Worm (Caenorhabditis elegans): ENCODE results near the gene T13H5.8.

The T13H5.8 gene

DNA sequence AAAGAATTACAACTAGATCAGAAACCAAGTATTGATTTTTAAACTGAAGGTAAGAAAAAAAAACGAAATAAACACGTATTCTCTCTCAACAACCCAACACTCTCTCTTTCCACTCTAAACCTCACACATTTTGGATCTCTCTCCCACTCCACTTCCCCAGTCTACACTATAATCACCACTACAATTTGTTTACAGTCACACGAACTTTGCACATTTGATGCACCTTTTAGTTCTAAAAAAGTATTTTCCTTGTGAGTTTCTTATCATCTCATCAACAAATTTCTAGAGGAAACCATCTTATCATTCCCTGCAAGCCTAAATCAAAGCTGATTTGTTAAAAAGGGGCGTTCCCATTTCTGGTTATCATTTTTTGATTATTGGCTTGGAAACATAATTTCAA, 33.8 kb upstream of the T13H5.8 start:
- TF ChIP-seq nhr-102 (tag; optimal IDR thresholded peaks at IDR 0.05) (peak; percentile 18), pqm-1 (tag; optimal IDR thresholded peaks at IDR 0.05) (peak; percentile 56), dmd-6 (GFP tag; IDR thresholded peaks at IDR 0.05) (peak; percentile 85), aly-2 (tag; optimal IDR thresholded peaks at IDR 0.05) (no peak), nhr-48 (tag; optimal IDR thresholded peaks at IDR 0.05) (peak; percentile 73), hlh-11 (tag; optimal IDR thresholded peaks at IDR 0.05) (peak; percentile 87), hif-1 (tag; optimal IDR thresholded peaks at IDR 0.05) (peak in 1 of 2 experiments; percentile 86), mes-2 (tag; optimal IDR thresholded peaks at IDR 0.05; ENCODE audit: poor library complexity, severe bottlenecking) (peak; percentile 30), daf-16 (GFP tag; optimal IDR thresholded peaks at IDR 0.05) (peak in 1 of 2 experiments; percentile 77), daf-16 (tag; optimal IDR thresholded peaks at IDR 0.05) (peak; percentile 98), attf-4 (tag; optimal IDR thresholded peaks at IDR 0.05) (no peak), nhr-77 (tag; optimal IDR thresholded peaks at IDR 0.05) (peak; percentile 73), nhr-28 (tag; optimal IDR thresholded peaks at IDR 0.05) (peak; percentile 100), aha-1 (tag) (peak; percentile 80), ama-1 (optimal IDR thresholded peaks at IDR 0.05) (no peak), hlh-30 (tag; optimal IDR thresholded peaks at IDR 0.05; ENCODE audit: insufficient read depth) (peak; percentile 54), nhr-41 (GFP tag; IDR thresholded peaks at IDR 0.05) (no peak), nhr-25 (tag; optimal IDR thresholded peaks at IDR 0.05; ENCODE audit: borderline replicate concordance, insufficient read depth) (peak; percentile 16), unc-62 (GFP tag; optimal IDR thresholded peaks at IDR 0.05 in 1 of 2) (no peak), unc-62 (tag; optimal IDR thresholded peaks at IDR 0.05) (no peak), php-3 (GFP tag; IDR thresholded peaks at IDR 0.05) (peak; percentile 63; the same call in 1 of the 2 replicates), dve-1 (tag; optimal IDR thresholded peaks at IDR 0.05; ENCODE audit: insufficient read depth) (peak; percentile 94), pha-4 (GFP tag; IDR thresholded peaks at IDR 0.05) (0 out of 2 replicates have a peak, but pooled peaks have one; percentile 42), pha-4 (tag; optimal IDR thresholded peaks at IDR 0.05) (no peak), lsy-2 (tag; optimal IDR thresholded peaks at IDR 0.05) (peak in 1 of 2 experiments; percentile 51), mep-1 (tag; optimal IDR thresholded peaks at IDR 0.05) (peak; percentile 58), lin-13 (GFP tag; optimal IDR thresholded peaks at IDR 0.05) (peak; percentile 41), lin-39 (tag; optimal IDR thresholded peaks at IDR 0.05) (no peak), lir-3 (tag; optimal IDR thresholded peaks at IDR 0.05) (no peak), mxl-3 (GFP tag; optimal IDR thresholded peaks at IDR 0.05) (peak; percentile 19)

ce11 chrII:8485603-8486002, 32.7 kb upstream of the T13H5.8 start, which contains the start of gene gbh-2:
Gene gbh-2, plus strand, starts transcription at chrII:8485879.
- TF ChIP-seq lin-38 (GFP tag; IDR thresholded peaks at IDR 0.05) (no peak), fkh-10 (GFP tag; optimal IDR thresholded peaks at IDR 0.05) (no peak), ceh-44 (GFP tag; IDR thresholded peaks at IDR 0.05) (no peak), D1046.2 (GFP tag; IDR thresholded peaks at IDR 0.05) (no peak), pqm-1 (tag; optimal IDR thresholded peaks at IDR 0.05) (peak; percentile 85), T20F7.1 (GFP tag; optimal IDR thresholded peaks at IDR 0.05) (peak; percentile 45), ZK337.2 (GFP tag; IDR thresholded peaks at IDR 0.05) (no peak), dve-1 (tag; optimal IDR thresholded peaks at IDR 0.05; ENCODE audit: insufficient read depth) (peak; percentile 92), hif-1 (tag; optimal IDR thresholded peaks at IDR 0.05) (peak; percentile 42 to 94), cey-2 (tag; optimal IDR thresholded peaks at IDR 0.05; ENCODE audit: borderline replicate concordance, insufficient read depth) (peak; percentile 42), nhr-25 (tag; optimal IDR thresholded peaks at IDR 0.05; ENCODE audit: borderline replicate concordance, insufficient read depth) (peak; percentile 22), nhr-77 (tag; optimal IDR thresholded peaks at IDR 0.05) (peak; percentile 64), nhr-28 (tag; optimal IDR thresholded peaks at IDR 0.05) (peak; percentile 98), aha-1 (tag) (peak; percentile 43), nhr-102 (tag; optimal IDR thresholded peaks at IDR 0.05) (peak; percentile 42), lin-29 (GFP tag; IDR thresholded peaks at IDR 0.05) (no peak), spr-3 (GFP tag; optimal IDR thresholded peaks at IDR 0.05) (no peak), unc-130 (GFP tag; optimal IDR thresholded peaks at IDR 0.05) (no peak), php-3 (GFP tag; IDR thresholded peaks at IDR 0.05) (peak; percentile 87), daf-16 (GFP tag; optimal IDR thresholded peaks at IDR 0.05) (no peak), daf-16 (tag; optimal IDR thresholded peaks at IDR 0.05) (peak; percentile 72), nhr-111 (GFP tag; optimal IDR thresholded peaks at IDR 0.05) (no peak), lin-15B (tag; optimal IDR thresholded peaks at IDR 0.05) (no peak), nhr-237 (tag; optimal IDR thresholded peaks at IDR 0.05) (no peak), ceh-20 (GFP tag; IDR thresholded peaks at IDR 0.05) (no peak), lsy-2 (tag; optimal IDR thresholded peaks at IDR 0.05) (peak in 1 of 2 experiments; percentile 67), ces-1 (GFP tag; optimal IDR thresholded peaks at IDR 0.05) (no peak), hlh-30 (tag; optimal IDR thresholded peaks at IDR 0.05; ENCODE audit: insufficient read depth) (peak; percentile 73), ztf-7 (tag; optimal IDR thresholded peaks at IDR 0.05) (peak; percentile 94), mdl-1 (tag; optimal IDR thresholded peaks at IDR 0.05) (peak in 1 of 2 experiments; percentile 19), mep-1 (tag; optimal IDR thresholded peaks at IDR 0.05) (peak; percentile 81), tra-1 (GFP tag; IDR thresholded peaks at IDR 0.05) (peak; percentile 36; the same call in 1 of the 2 replicates)
